Worm (Caenorhabditis elegans) whole organism, dauer: ENCODE data around the gene dpf-5.

ENCODE experiments used
- unc-62 ChIP-seq: sonication (generic microtip); optimal IDR thresholded peaks from 2 replicates; lab custom pipeline; 2017; ENCODE audit warnings: missing biosample characterization, missing genetic modification reagents, missing genetic modification characterization

Gene dpf-5

ce11 chrIV:4788332-4788731, 18.1 kb downstream of the dpf-5 start, which contains the start of gene nhr-104:
nhr-104 (minus strand) TSS chrIV:4788692.
- TF ChIP-seq unc-62 (GFP tag; lab: Kevin White, UChicago), result no peak

- TF ChIP-seq unc-62 (GFP tag; lab: Kevin White, UChicago), result no peak
Measured at ce11 chrIV:4781123-4781522, 25.3 kb downstream of the dpf-5 start.

- no peak for TF ChIP-seq unc-62 (GFP tag; lab: Kevin White, UChicago)
Measured at ce11 chrIV:4780129-4780528, 26.3 kb downstream of the dpf-5 start, which contains the start of gene set-15. set-15 (minus strand) TSS chrIV:4780229.

DNA sequence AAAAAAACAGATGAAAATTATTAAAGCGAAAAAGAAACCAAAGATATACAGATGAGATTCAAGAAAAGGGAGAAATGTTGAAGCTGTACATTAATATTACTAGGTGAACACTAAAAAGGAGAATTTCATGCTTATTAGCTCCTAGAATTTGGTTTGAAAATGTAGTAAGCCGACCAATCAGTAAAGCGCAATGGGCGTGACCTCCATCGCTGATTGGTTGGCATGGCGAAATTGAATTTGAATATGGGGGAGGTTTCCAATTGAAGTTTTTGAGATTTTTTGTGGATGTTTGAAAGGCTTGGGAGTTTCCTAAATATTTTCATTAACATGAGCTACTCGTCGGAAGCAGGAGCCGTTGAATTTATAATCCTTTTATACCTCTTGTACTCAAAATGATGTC, 29.9 kb downstream of the dpf-5 start:
- no peak for TF ChIP-seq unc-62 (GFP tag; lab: Kevin White, UChicago)

- TF ChIP-seq unc-62 (GFP tag; lab: Kevin White, UChicago), result no peak
Measured at ce11 chrIV:4776001-4776400, 30.4 kb downstream of the dpf-5 start, which contains the start of gene R11E3.19. R11E3.19 (minus strand) TSS chrIV:4776101.

ce11 chrIV:4771792-4772191, 34.6 kb downstream of the dpf-5 start, which contains the start of gene R11E3.2:
R11E3.2 (plus strand) TSS chrIV:4772092.
- no peak for TF ChIP-seq unc-62 (GFP tag; lab: Kevin White, UChicago)

ce11 chrIV:4764422-4764821, 42.0 kb downstream of the dpf-5 start, which contains the start of gene npp-26:
npp-26 (plus strand) TSS chrIV:4764722.
- TF ChIP-seq unc-62 (GFP tag; lab: Kevin White, UChicago), result no peak

- TF ChIP-seq unc-62 (GFP tag; lab: Kevin White, UChicago), result no peak
Measured at ce11 chrIV:4763844-4764243, 42.5 kb downstream of the dpf-5 start, which contains the start of gene Y17G9B.2. Y17G9B.2 (plus strand) TSS chrIV:4764144.

DNA sequence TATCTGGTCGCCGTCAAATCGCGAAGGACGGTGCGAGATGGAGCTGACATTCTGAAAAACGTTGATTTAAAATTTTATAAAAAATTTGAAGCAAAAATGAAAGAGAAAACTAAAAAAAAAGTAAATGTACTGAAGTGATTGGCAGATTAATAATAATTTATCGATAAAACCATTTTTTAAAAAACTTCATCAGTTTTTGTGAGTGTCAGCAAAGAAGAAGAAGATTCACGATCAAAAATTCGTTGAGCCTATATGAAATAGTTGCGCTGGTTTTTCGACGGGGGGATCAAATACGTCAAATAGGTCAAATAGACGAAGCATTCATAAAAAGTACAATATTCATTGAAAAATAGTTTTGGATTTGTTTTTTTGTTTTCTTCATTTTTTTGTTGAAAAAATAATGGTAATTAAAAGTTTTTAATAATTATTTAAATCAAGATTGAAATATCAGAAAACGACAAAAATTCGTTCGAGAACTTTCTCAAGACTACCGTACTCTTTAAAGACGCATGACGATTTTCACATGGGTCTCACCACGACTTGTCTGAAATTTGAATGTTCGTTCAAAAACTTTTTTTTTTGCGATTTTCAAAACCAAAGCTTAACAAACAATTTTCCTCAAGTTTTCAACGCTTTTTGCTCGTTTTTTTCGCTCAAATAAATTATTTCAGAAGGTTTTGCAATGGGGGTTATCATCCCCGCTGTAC, 45.9 kb downstream of the dpf-5 start, which contains the start of the genes memi-1 and cyp-31A3:
Gene memi-1, minus strand, starts transcription at position 51 of the 707 bp plus-strand sequence.
Gene cyp-31A3, plus strand, starts transcription at position 672 of the 707 bp plus-strand sequence.
- TF ChIP-seq unc-62 (GFP tag; lab: Kevin White, UChicago), result no peak

ce11 chrIV:4758659-4759058, 47.7 kb downstream of the dpf-5 start, which contains the start of gene Y17G9B.8:
Y17G9B.8 (minus strand) TSS chrIV:4758840.
- TF ChIP-seq unc-62 (GFP tag; lab: Kevin White, UChicago), result no peak

DNA sequence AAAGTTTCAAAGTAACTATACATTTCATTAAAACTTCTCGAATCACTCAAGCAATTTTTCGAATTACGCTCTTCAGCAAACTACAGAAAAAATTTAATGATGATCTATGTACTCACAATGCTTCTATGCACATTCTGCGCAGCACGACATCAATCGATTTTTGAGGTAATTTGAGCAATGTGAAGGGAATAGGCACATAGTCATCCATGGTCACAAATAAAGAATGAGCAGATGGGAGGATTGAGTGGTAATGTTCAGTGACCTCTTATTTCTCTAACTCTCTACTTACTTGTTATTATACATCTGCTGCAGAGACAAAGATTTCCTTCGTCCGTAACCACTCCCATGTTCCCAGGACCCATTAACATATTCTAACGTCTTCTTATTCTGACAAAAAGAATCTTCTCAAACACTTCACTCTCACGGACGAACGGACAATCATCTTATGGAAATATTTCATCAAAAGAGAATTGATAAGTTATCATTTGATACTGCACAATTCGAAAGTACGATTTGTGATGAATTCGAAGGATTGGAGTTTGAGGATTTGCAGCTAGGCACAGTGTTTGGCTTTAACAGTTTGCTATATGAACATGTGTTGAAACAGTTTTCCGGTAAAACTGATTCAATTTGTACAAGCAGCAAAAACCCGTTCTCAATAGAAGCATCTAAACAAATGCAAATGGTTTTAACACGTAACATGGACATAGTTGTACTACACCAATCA, 50.3 kb downstream of the dpf-5 start, which contains the start of the genes fbxb-77 and Y17G9B.11:
Gene fbxb-77, minus strand, starts transcription at position 229 of the 727 bp plus-strand sequence.
Gene Y17G9B.11, plus strand, starts transcription at position 677 of the 727 bp plus-strand sequence.
- TF ChIP-seq unc-62 (GFP tag; lab: Kevin White, UChicago), result no peak
